Worm (Caenorhabditis elegans) whole organism, young adult: ENCODE data around the gene F13D12.3.

Experiments used
- B0261.1 ChIP-seq: sonication (generic microtip); optimal IDR thresholded peaks from 2 replicates; lab custom pipeline; 2016; ENCODE audit warnings: mild to moderate bottlenecking, missing genetic modification characterization, moderate library complexity, missing compliant biosample characterization
- F52B5.7 ChIP-seq: sonication (generic microtip); optimal IDR thresholded peaks from 2 replicates; lab custom pipeline; 2016; ENCODE audit warnings: mild to moderate bottlenecking, missing genetic modification characterization, missing compliant biosample characterization
- F57A8.1 ChIP-seq: fragments of 200-800 bp; sonication (Bioruptor generic); optimal IDR thresholded peaks from 2 replicates; lab custom pipeline; 2018; ENCODE audit warnings: mild to moderate bottlenecking, missing genetic modification characterization, moderate library complexity, missing compliant biosample characterization
- K11D2.4 ChIP-seq: fragments of 200-800 bp; sonication (Bioruptor generic); IDR thresholded peaks from 2 replicates; pipeline ENCODE4 v1.3.6; 2022; ENCODE audit warnings: missing genetic modification reagents, missing genetic modification characterization, missing compliant biosample characterization
- ama-1 ChIP-seq, 3 experiments: fragments of 150-350 bp in 1 of 3; sonication (generic microtip) in 2 of 3; optimal IDR thresholded peaks; 2 replicates each; lab custom pipeline; 2014 to 2018; ENCODE audit warnings: missing biosample characterization in 2 of 3, missing genetic modification characterization in 2 of 3, missing genetic modification reagents in 2 of 3
- gei-17 ChIP-seq: fragments of 200-800 bp; sonication (Bioruptor generic); optimal IDR thresholded peaks from 2 replicates; lab custom pipeline; 2018; ENCODE audit warnings: mild to moderate bottlenecking, missing genetic modification characterization, missing compliant biosample characterization
- hlh-26 ChIP-seq: fragments of 200-800 bp; sonication (Bioruptor generic); conservative IDR thresholded peaks from 2 replicates; pipeline ENCODE4 v1.3.6; 2022; ENCODE audit warnings: missing genetic modification reagents, missing genetic modification characterization, missing compliant biosample characterization
- nhr-179 ChIP-seq: sonication (generic microtip); optimal IDR thresholded peaks from 2 replicates; lab custom pipeline; 2016; ENCODE audit warnings: mild to moderate bottlenecking, missing genetic modification characterization, missing compliant biosample characterization
- sea-2 ChIP-seq: fragments of 200-800 bp; sonication (Bioruptor generic); IDR thresholded peaks from 2 replicates; pipeline ENCODE4 v1.3.6; 2022; ENCODE audit warnings: missing genetic modification characterization, missing compliant biosample characterization
- zfh-2 ChIP-seq: fragments of 200-800 bp; sonication (Bioruptor generic); conservative IDR thresholded peaks from 2 replicates; pipeline ENCODE4 v1.3.6; 2022; ENCODE audit warnings: missing genetic modification reagents, missing genetic modification characterization, missing compliant biosample characterization

DNA sequence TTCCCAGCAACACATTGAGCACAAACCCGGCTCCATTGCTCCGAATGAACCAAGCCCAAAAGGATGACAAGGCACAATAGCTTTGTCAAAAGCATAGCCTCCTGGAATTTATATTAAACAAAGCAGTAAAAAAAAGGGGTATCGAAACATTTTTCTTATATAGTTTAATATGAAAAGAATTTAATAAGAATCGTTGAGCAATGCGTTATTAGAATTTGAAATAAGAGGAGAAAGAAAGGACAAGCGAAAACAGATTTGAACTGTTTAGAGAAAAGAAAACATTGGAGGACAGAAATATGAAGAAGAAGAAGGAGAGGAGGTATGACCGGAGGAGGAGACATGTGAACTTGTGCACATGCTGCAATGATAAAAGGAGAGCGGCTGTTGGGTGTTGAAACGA is 35.0 kb upstream of the F13D12.3 start, which contains the start of gene C47D12.5:
- TF ChIP-seq sea-2 (no peak), gei-17 (GFP tag; lab: Kevin White, UChicago) (no peak), K11D2.4 (no peak), ama-1 (optimal IDR thresholded peaks at IDR 0.05; lab: Kevin White, UChicago) (no peak), ama-1 (GFP tag; optimal IDR thresholded peaks at IDR 0.05; lab: Kevin White, UChicago) (no peak), zfh-2 (GFP tag; lab: Robert Waterston, UW) (no peak), nhr-179 (no peak), F52B5.7 (tag; lab: Kevin White, UChicago) (no peak), F57A8.1 (GFP tag; lab: Kevin White, UChicago) (no peak), B0261.1 (no peak), hlh-26 (GFP tag; lab: Robert Waterston, UW) (no peak)
